Fruit fly (Drosophila melanogaster): ENCODE results near the gene CrebA.
A peak's percentile ranks its signal among the peaks of the same experiment; 100 is the strongest.

Gene CrebA

dm6 chr3L:15533402-15534129 lies 1.6 kb upstream of the CrebA start (continued):
- TF ChIP-seq Rx (GFP tag; IDR thresholded peaks at IDR 0.05): peak; percentile 35
- TF ChIP-seq CG16815 (GFP tag; optimal IDR thresholded peaks at IDR 0.05): no peak
- TF ChIP-seq CG8924 (tag; optimal IDR thresholded peaks at IDR 0.05): peak; percentile 43
- TF ChIP-seq Dbx (GFP tag; IDR thresholded peaks at IDR 0.05): no peak; the same call in 2 of the 3 replicates
- TF ChIP-seq CG4707 (GFP tag; optimal IDR thresholded peaks at IDR 0.05): peak; percentile 24
- no peak for TF ChIP-seq CG11398 (GFP tag; optimal IDR thresholded peaks at IDR 0.05)
- peak; percentile 46 for TF ChIP-seq CG9932 (GFP tag; IDR thresholded peaks at IDR 0.05)
- TF ChIP-seq CG15514 (GFP tag; optimal IDR thresholded peaks at IDR 0.05): no peak
- TF ChIP-seq slbo (GFP tag; IDR thresholded peaks at IDR 0.05): 0 out of 2 replicates have a peak, but pooled peaks have one; percentile 5
- no peak for TF ChIP-seq wdn (GFP tag; IDR thresholded peaks at IDR 0.05)
- TF ChIP-seq Ets97D (GFP tag; optimal IDR thresholded peaks at IDR 0.05): no peak
- TF ChIP-seq tll (GFP tag; optimal IDR thresholded peaks at IDR 0.05): no peak
- TF ChIP-seq croc (GFP tag; conservative IDR thresholded peaks at IDR 0.05): no peak; the same call in 2 of the 3 replicates
- peak; percentile 74 for TF ChIP-seq CG10431 (GFP tag; optimal IDR thresholded peaks at IDR 0.05)
- no peak for TF ChIP-seq HLH4C (GFP tag; IDR thresholded peaks at IDR 0.05; ENCODE audit: partially characterized antibody)
- no peak for TF ChIP-seq vfl (GFP tag; optimal IDR thresholded peaks at IDR 0.05)
- peak; percentile 61; the same call in 1 of the 2 replicates for TF ChIP-seq Drgx (GFP tag; IDR thresholded peaks at IDR 0.05)
- peak in 1 of 2 experiments; percentile 34 for TF ChIP-seq chif (GFP tag; optimal IDR thresholded peaks at IDR 0.05)
- TF ChIP-seq Dip2 (GFP tag; IDR thresholded peaks at IDR 0.05): no peak
- no peak for TF ChIP-seq peb (GFP tag; IDR thresholded peaks at IDR 0.05)
- peak; percentile 20; the same call in 1 of the 2 replicates for TF ChIP-seq CG17328 (GFP tag; IDR thresholded peaks at IDR 0.05)
- peak; percentile 9 for TF ChIP-seq disco-r (GFP tag; optimal IDR thresholded peaks at IDR 0.05)
- TF ChIP-seq HmgD (GFP tag; optimal IDR thresholded peaks at IDR 0.05): no peak
- TF ChIP-seq ttk (GFP tag; IDR thresholded peaks at IDR 0.05): peak; percentile 53
- no peak for TF ChIP-seq hkb (optimal IDR thresholded peaks at IDR 0.05)
- TF ChIP-seq hkb (GFP tag; IDR thresholded peaks at IDR 0.05): peak; percentile 27; the same call in 1 of the 2 replicates
- TF ChIP-seq CG12744 (GFP tag; optimal IDR thresholded peaks at IDR 0.05): no peak
- TF ChIP-seq CG3281 (GFP tag; optimal IDR thresholded peaks at IDR 0.05): peak; percentile 26
- TF ChIP-seq CG16813 (GFP tag; IDR thresholded peaks at IDR 0.05; ENCODE audit: partially characterized antibody): no peak
- no peak for TF ChIP-seq NK7.1 (GFP tag; optimal IDR thresholded peaks at IDR 0.05)
- TF ChIP-seq CG2120 (GFP tag; optimal IDR thresholded peaks at IDR 0.05): peak; percentile 30
- TF ChIP-seq unpg (GFP tag; optimal IDR thresholded peaks at IDR 0.05): peak; percentile 41
- TF ChIP-seq CG7928 (GFP tag; optimal IDR thresholded peaks at IDR 0.05): no peak
- TF ChIP-seq kah (GFP tag; optimal IDR thresholded peaks at IDR 0.05): no peak
- TF ChIP-seq row (GFP tag; IDR thresholded peaks at IDR 0.05): no peak; the same call in 1 of the 3 replicates
- peak; percentile 42 for TF ChIP-seq Xbp1 (GFP tag; optimal IDR thresholded peaks at IDR 0.05)
- TF ChIP-seq CG2678 (tag; optimal IDR thresholded peaks at IDR 0.05): peak; percentile 44
- peak; percentile 15 for TF ChIP-seq CG4424 (GFP tag; optimal IDR thresholded peaks at IDR 0.05)
- no peak for TF ChIP-seq Lhr (GFP tag; optimal IDR thresholded peaks at IDR 0.05)
- peak; percentile 45 for TF ChIP-seq gem (tag; optimal IDR thresholded peaks at IDR 0.05)
- TF ChIP-seq Ssrp (tag; optimal IDR thresholded peaks at IDR 0.05): peak; percentile 40
- no peak for TF ChIP-seq Mes4 (GFP tag; optimal IDR thresholded peaks at IDR 0.05)
- TF ChIP-seq E2f1 (GFP tag; IDR thresholded peaks at IDR 0.05): 0 out of 2 replicates have a peak, but pooled peaks have one; percentile 21
- TF ChIP-seq CG42726 (GFP tag; IDR thresholded peaks at IDR 0.05; ENCODE audit: partially characterized antibody): no peak
- peak; percentile 38 for TF ChIP-seq Antp (GFP tag; optimal IDR thresholded peaks at IDR 0.05)
- no peak for TF ChIP-seq MESR4 (GFP tag; optimal IDR thresholded peaks at IDR 0.05)
- peak; percentile 8 for TF ChIP-seq org-1 (GFP tag; optimal IDR thresholded peaks at IDR 0.05)
- no peak for TF ChIP-seq Hmr (GFP tag; optimal IDR thresholded peaks at IDR 0.05)
- no peak for TF ChIP-seq trh (GFP tag; optimal IDR thresholded peaks at IDR 0.05)

Data from whole organism, embryonic.